Worm (Caenorhabditis elegans): Measurements from ENCODE around the gene tost-1.
A peak's percentile ranks its signal among the peaks of the same experiment; 100 is the strongest.

The tost-1 gene

DNA sequence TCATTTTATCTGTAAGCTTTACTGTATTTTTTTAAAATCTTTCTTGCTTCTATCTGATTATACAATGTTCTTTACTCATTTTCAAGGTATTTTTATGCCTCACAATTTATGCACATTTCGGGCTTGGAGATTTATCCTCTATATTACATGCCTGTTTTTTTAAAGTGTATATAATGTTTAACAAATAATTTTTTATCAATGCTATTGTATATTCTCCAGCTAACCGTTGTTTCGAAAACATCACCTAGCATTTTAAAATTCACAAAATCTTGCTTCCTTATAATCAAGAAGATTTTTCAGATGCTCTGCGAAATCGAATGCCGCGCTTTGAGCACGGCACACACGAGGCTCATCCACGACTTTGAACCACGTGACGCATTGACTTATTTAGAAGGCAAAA, 26.1 kb downstream of the tost-1 start, which contains the start of gene ced-4:
Gene ced-4, plus strand, starts transcription at position 301 of the 400 bp plus-strand sequence.
- TF ChIP-seq pha-4 (tag; optimal IDR thresholded peaks at IDR 0.05) (no peak), K09A11.1 (tag; optimal IDR thresholded peaks at IDR 0.05; ENCODE audit: insufficient read depth) (no peak), syd-9 (tag; optimal IDR thresholded peaks at IDR 0.05) (no peak), pros-1 (tag; optimal IDR thresholded peaks at IDR 0.05) (no peak), elt-2 (tag; optimal IDR thresholded peaks at IDR 0.05) (no peak), odd-2 (tag; optimal IDR thresholded peaks at IDR 0.05) (no peak)

DNA sequence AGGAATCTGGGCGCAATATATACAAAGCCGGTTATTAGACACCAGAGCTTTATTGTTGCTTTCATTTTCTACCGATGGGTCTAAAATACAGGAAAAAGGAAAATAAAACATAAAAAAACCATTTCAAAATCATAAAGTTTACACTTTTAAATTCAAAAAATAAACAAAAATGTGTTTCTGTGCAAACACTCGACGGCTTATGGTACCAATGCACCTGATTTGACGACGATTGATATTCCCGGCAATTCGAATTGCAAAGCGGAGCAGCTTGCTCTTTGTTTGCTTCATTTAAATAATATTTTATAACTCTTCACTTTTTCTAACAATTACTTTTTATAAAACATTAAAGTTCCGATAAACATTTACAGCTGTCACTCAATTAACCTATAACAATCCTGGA, 28.0 kb downstream of the tost-1 start, which contains the start of gene F26A1.1:
Gene F26A1.1, plus strand, starts transcription at position 369 of the 400 bp plus-strand sequence.
- no peak for TF ChIP-seq lim-6 (tag; optimal IDR thresholded peaks at IDR 0.05)
- no peak for TF ChIP-seq elt-2 (tag; optimal IDR thresholded peaks at IDR 0.05)
- no peak for TF ChIP-seq pros-1 (tag; optimal IDR thresholded peaks at IDR 0.05)
- no peak for TF ChIP-seq mec-3 (tag; optimal IDR thresholded peaks at IDR 0.05; ENCODE audit: borderline replicate concordance)
- no peak for TF ChIP-seq tbx-2 (tag; optimal IDR thresholded peaks at IDR 0.05)
- no peak for TF ChIP-seq pqm-1 (tag; optimal IDR thresholded peaks at IDR 0.05)
- no peak for TF ChIP-seq npax-4 (tag; optimal IDR thresholded peaks at IDR 0.05)
- TF ChIP-seq che-1 (tag; optimal IDR thresholded peaks at IDR 0.05), result no peak
- no peak for TF ChIP-seq hlh-13 (GFP tag; optimal IDR thresholded peaks at IDR 0.05)
- TF ChIP-seq ets-4 (tag; optimal IDR thresholded peaks at IDR 0.05), result no peak
- no peak for TF ChIP-seq C08G9.2 (tag; optimal IDR thresholded peaks at IDR 0.05)
- no peak for TF ChIP-seq K02D7.2 (tag; optimal IDR thresholded peaks at IDR 0.05)
- no peak for TF ChIP-seq ceh-9 (tag; optimal IDR thresholded peaks at IDR 0.05)
- no peak for TF ChIP-seq unc-55 (GFP tag; optimal IDR thresholded peaks at IDR 0.05)
- no peak for TF ChIP-seq hlh-30 (tag; optimal IDR thresholded peaks at IDR 0.05; ENCODE audit: insufficient read depth)
- no peak for TF ChIP-seq hlh-6 (tag; optimal IDR thresholded peaks at IDR 0.05)
- no peak for TF ChIP-seq odd-2 (tag; optimal IDR thresholded peaks at IDR 0.05)

DNA sequence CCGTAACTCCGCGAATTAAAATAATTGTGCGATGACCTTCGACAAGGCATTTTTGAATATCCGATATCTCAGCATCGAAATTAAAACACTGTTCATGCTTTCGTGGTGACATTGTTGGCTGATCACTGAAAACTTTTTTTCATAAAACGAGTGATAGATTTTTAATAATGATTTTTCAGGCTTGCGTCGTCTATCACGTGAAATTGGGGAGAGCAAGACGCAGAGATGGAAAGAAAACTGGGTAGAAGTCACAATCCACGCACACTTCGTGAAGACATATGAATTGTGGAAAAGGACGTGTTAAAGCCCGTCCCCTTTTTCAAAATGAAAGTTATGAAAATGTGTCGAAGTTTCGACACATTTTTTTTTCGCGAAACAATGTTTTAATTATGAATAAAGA, 28.4 kb downstream of the tost-1 start, which contains the start of gene nonu-1:
Gene nonu-1, minus strand, starts transcription at position 169 of the 400 bp plus-strand sequence.
- peak; percentile 81 for TF ChIP-seq hlh-30 (tag; optimal IDR thresholded peaks at IDR 0.05; ENCODE audit: insufficient read depth)
- TF ChIP-seq fax-1 (tag; optimal IDR thresholded peaks at IDR 0.05), result no peak

DNA sequence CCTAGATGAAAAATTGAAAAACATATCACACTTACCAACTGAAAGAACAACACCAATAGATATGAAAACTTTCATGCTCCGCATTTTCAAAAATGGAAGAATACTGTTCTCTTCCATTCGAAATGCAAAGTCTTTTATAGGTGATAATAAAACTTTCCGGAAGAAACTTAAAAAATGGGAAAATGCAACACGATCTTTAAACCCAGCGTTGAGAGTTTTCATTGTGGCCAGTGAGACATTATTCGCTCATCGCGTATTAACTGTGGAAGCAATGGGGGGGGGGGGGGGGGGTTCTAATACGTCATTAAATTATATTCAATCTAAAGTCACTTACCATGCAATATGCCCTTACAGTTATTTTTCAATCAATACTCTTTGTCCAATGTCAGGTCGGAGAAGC, 33.8 kb downstream of the tost-1 start, which contains the start of the genes clec-157 and fkh-5:
Gene clec-157, minus strand, starts transcription at position 101 of the 400 bp plus-strand sequence.
Gene fkh-5, plus strand, starts transcription at position 336 of the 400 bp plus-strand sequence.
- TF ChIP-seq hlh-8 (tag; optimal IDR thresholded peaks at IDR 0.05) (no peak), dve-1 (tag; optimal IDR thresholded peaks at IDR 0.05) (no peak), nhr-232 (tag; optimal IDR thresholded peaks at IDR 0.05) (no peak), F13H6.1 (tag; optimal IDR thresholded peaks at IDR 0.05) (no peak), ceh-45 (GFP tag; IDR thresholded peaks at IDR 0.05) (no peak), ceh-24 (tag; optimal IDR thresholded peaks at IDR 0.05) (no peak)

DNA sequence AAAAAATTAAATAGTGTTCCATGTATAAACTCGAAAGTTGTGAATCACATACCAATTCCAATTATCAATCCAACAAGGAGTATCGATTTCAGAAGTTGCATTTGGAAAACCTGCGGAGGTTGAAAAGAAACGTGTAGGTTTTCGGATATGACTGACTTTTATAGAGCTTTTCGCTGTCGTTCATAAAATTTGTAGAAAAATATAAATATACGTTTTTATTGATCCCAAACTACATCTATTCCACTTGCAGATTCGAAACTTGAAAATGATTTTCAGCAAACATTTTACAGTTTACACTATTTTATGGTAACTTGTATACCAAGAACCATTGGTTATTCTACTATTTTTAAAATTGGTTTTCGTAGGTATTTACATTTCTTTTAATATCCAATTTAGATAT, 35.9 kb downstream of the tost-1 start, which contains the start of gene clec-156:
Gene clec-156, minus strand, starts transcription at position 101 of the 400 bp plus-strand sequence.
- TF ChIP-seq K09A11.1 (tag; optimal IDR thresholded peaks at IDR 0.05; ENCODE audit: insufficient read depth) (no peak), ttx-3 (tag; optimal IDR thresholded peaks at IDR 0.05) (no peak), ceh-19 (GFP tag; optimal IDR thresholded peaks at IDR 0.05) (no peak), zip-5 (tag; optimal IDR thresholded peaks at IDR 0.05) (no peak), pax-1 (tag; optimal IDR thresholded peaks at IDR 0.05) (no peak), syd-9 (tag; optimal IDR thresholded peaks at IDR 0.05) (no peak), dmd-4 (tag; optimal IDR thresholded peaks at IDR 0.05; ENCODE audit: borderline replicate concordance) (no peak), hlh-8 (tag; optimal IDR thresholded peaks at IDR 0.05) (no peak), ceh-9 (tag; optimal IDR thresholded peaks at IDR 0.05) (no peak), lim-6 (tag; optimal IDR thresholded peaks at IDR 0.05) (no peak), ama-1 (optimal IDR thresholded peaks at IDR 0.05) (no peak), hlh-6 (tag; optimal IDR thresholded peaks at IDR 0.05) (no peak), ceh-14 (tag; optimal IDR thresholded peaks at IDR 0.05) (no peak)

All from whole organism, late embryonic.